Worm (Caenorhabditis elegans) whole organism, L4 larva: ENCODE measurements around the gene nep-2.

ENCODE experiments used
- ZK337.2 ChIP-seq: fragments of 200-800 bp; sonication (Bioruptor generic); IDR thresholded peaks from 2 replicates; pipeline ENCODE4 v1.3.6; 2022; ENCODE audit warnings: missing genetic modification reagents, missing genetic modification characterization, missing compliant biosample characterization
- ceh-32 ChIP-seq: sonication (generic microtip); optimal IDR thresholded peaks from 2 replicates; lab custom pipeline; 2016; ENCODE audit warnings: mild to moderate bottlenecking, missing genetic modification characterization, missing compliant biosample characterization; ENCODE audit not compliant: poor library complexity
- ces-1 ChIP-seq: fragments of 150-350 bp; sonication (generic microtip); optimal IDR thresholded peaks from 4 replicates; lab custom pipeline; 2014; ENCODE audit warnings: missing biosample characterization, missing genetic modification reagents, missing genetic modification characterization
- lsy-2 ChIP-seq, 2 experiments: fragments of 150-350 bp in 1 of 2; sonication (generic microtip) in 1 of 2; optimal IDR thresholded peaks; 2 replicates each; lab custom pipeline; 2014 to 2017; ENCODE audit warnings: missing biosample characterization in 2 of 2, missing genetic modification characterization in 2 of 2
- nhr-11 ChIP-seq: fragments of 150-350 bp; optimal IDR thresholded peaks from 2 replicates; lab custom pipeline; 2014; ENCODE audit warnings: missing biosample characterization, missing genetic modification characterization
- nhr-42 ChIP-seq: fragments of 200-800 bp; sonication (Bioruptor generic); IDR thresholded peaks from 2 replicates; pipeline ENCODE4 v1.3.6; 2022; ENCODE audit warnings: missing genetic modification characterization, missing compliant biosample characterization

DNA sequence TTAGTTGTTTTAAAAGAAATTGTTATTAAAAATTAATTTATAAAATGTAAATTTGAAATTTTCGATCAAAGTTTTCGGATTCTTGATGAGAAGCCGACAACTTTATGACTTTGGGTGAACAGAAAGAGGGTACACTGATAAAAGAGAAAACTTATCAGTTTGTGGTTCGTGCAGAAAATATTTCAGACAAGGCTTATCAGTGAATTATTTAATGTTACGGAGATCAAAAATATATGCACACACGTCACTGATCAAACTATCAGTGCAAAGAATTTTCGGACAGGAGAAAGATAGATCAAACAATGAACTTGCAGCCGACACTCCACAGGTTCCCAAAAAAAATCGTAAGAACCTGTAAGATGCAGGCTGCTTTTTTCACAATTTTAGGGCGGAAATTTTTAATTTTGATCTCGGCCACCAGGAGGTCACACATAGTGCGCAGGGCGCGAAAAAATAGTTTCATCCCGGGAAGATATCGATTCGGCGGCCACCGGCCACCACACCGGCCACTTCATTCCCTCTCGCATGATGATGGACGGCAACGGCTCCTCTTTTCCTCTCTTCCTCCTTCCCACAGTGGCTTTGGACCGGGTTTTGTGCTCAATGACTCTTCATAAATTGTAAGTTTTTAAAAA, 47.9 kb downstream of the nep-2 start, which contains the start of gene F22E5.17:
- TF ChIP-seq ces-1 (GFP tag; lab: Kevin White, UChicago) (no peak), lsy-2 (tag; optimal IDR thresholded peaks at IDR 0.05; lab: Kevin White, UChicago) (no peak), ZK337.2 (GFP tag; lab: Robert Waterston, UW) (no peak), ceh-32 (tag; lab: Kevin White, UChicago) (no peak), nhr-11 (tag; lab: Kevin White, UChicago) (no peak), nhr-42 (GFP tag; lab: Robert Waterston, UW) (no peak)
